Worm (Caenorhabditis elegans) whole organism, young adult: ENCODE data around the gene srx-129.
A peak's percentile ranks its signal among the peaks of the same experiment; 100 is the strongest.

Source experiments
- B0261.1 ChIP-seq: sonication (generic microtip); optimal IDR thresholded peaks from 2 replicates; lab custom pipeline; 2016; ENCODE audit warnings: mild to moderate bottlenecking, missing genetic modification characterization, moderate library complexity, missing compliant biosample characterization
- B0336.3 ChIP-seq: fragments of 200-800 bp; sonication (Bioruptor generic); IDR thresholded peaks from 2 replicates; pipeline ENCODE4 v1.3.6; 2022; ENCODE audit warnings: missing genetic modification characterization, missing compliant biosample characterization
- D2030.7 ChIP-seq: fragments of 200-800 bp; sonication (Bioruptor generic); IDR thresholded peaks from 2 replicates; pipeline ENCODE4 v1.3.6; 2022; ENCODE audit warnings: missing genetic modification reagents, missing genetic modification characterization, missing compliant biosample characterization
- F10E7.11 ChIP-seq: sonication (generic microtip); optimal IDR thresholded peaks from 2 replicates; lab custom pipeline; 2017; ENCODE audit warnings: mild to moderate bottlenecking, missing genetic modification characterization, moderate library complexity, missing compliant biosample characterization
- F52B5.7 ChIP-seq: sonication (generic microtip); optimal IDR thresholded peaks from 2 replicates; lab custom pipeline; 2016; ENCODE audit warnings: mild to moderate bottlenecking, missing genetic modification characterization, missing compliant biosample characterization
- Y53F4B.3 ChIP-seq: fragments of 200-800 bp; sonication (Bioruptor generic); IDR thresholded peaks from 2 replicates; pipeline ENCODE4 v1.3.6; 2022; ENCODE audit warnings: missing genetic modification reagents, missing genetic modification characterization, missing compliant biosample characterization
- Y67H2A.10 ChIP-seq: fragments of 200-800 bp; sonication (Bioruptor generic); conservative IDR thresholded peaks from 2 replicates; pipeline ENCODE4 v1.3.6; 2022; ENCODE audit warnings: missing genetic modification reagents, missing genetic modification characterization, missing compliant biosample characterization
- Y79H2A.3 ChIP-seq: fragments of 200-800 bp; sonication (Bioruptor generic); conservative IDR thresholded peaks from 2 replicates; pipeline ENCODE4 v1.3.6; 2022; ENCODE audit warnings: missing genetic modification reagents, missing genetic modification characterization, missing compliant biosample characterization
- Y95B8A.8 ChIP-seq: fragments of 200-800 bp; sonication (Bioruptor generic); IDR thresholded peaks from 2 replicates; pipeline ENCODE4 v1.3.6; 2022; ENCODE audit warnings: missing genetic modification reagents, missing genetic modification characterization, missing compliant biosample characterization
- akir-1 ChIP-seq: fragments of 200-800 bp; sonication (Bioruptor generic); optimal IDR thresholded peaks from 2 replicates; lab custom pipeline; 2018; ENCODE audit warnings: mild to moderate bottlenecking, missing genetic modification characterization, moderate library complexity, missing compliant biosample characterization
- ama-1 ChIP-seq, 3 experiments: fragments of 150-350 bp in 1 of 3; sonication (generic microtip) in 2 of 3; optimal IDR thresholded peaks; 2 replicates each; lab custom pipeline; 2014 to 2018; ENCODE audit warnings: missing biosample characterization in 2 of 3, missing genetic modification characterization in 2 of 3, missing genetic modification reagents in 2 of 3
- attf-6 ChIP-seq: fragments of 200-800 bp; sonication (Bioruptor generic); IDR thresholded peaks from 2 replicates; pipeline ENCODE4 v1.3.6; 2022; ENCODE audit warnings: missing genetic modification reagents, missing genetic modification characterization, missing compliant biosample characterization
- bed-2 ChIP-seq: fragments of 200-800 bp; sonication (Bioruptor generic); IDR thresholded peaks from 2 replicates; pipeline ENCODE4 v1.3.6; 2022; ENCODE audit warnings: missing genetic modification reagents, missing genetic modification characterization, missing compliant biosample characterization
- ccch-3 ChIP-seq: fragments of 200-800 bp; sonication (Bioruptor generic); optimal IDR thresholded peaks from 2 replicates; lab custom pipeline; 2018; ENCODE audit warnings: mild to moderate bottlenecking, missing genetic modification characterization, missing compliant biosample characterization
- ceh-27 ChIP-seq: fragments of 200-800 bp; sonication (Bioruptor generic); optimal IDR thresholded peaks from 2 replicates; lab custom pipeline; 2018; ENCODE audit warnings: mild to moderate bottlenecking, missing genetic modification characterization, moderate library complexity, missing compliant biosample characterization
- ceh-40 ChIP-seq: fragments of 200-800 bp; sonication (Bioruptor generic); IDR thresholded peaks from 2 replicates; pipeline ENCODE4 v1.3.6; 2022; ENCODE audit warnings: missing genetic modification characterization, missing compliant biosample characterization
- ceh-91 ChIP-seq: fragments of 200-800 bp; sonication (Bioruptor generic); IDR thresholded peaks from 2 replicates; pipeline ENCODE4 v1.3.6; 2022; ENCODE audit warnings: missing genetic modification reagents, missing genetic modification characterization, missing compliant biosample characterization
- chd-7 ChIP-seq: sonication (generic microtip); optimal IDR thresholded peaks from 2 replicates; lab custom pipeline; 2016; ENCODE audit warnings: mild to moderate bottlenecking, missing genetic modification characterization, moderate library complexity, missing compliant biosample characterization
- egrh-3 ChIP-seq: fragments of 200-800 bp; sonication (Bioruptor generic); IDR thresholded peaks from 2 replicates; pipeline ENCODE4 v1.3.6; 2022; ENCODE audit warnings: missing genetic modification reagents, missing genetic modification characterization, missing compliant biosample characterization
- ekl-4 ChIP-seq: fragments of 200-800 bp; sonication (Bioruptor generic); IDR thresholded peaks from 2 replicates; pipeline ENCODE4 v1.3.6; 2022; ENCODE audit warnings: missing genetic modification reagents, missing genetic modification characterization, missing compliant biosample characterization
- hsf-1 ChIP-seq: fragments of 200-800 bp; sonication (Bioruptor generic); IDR thresholded peaks from 2 replicates; pipeline ENCODE4 v1.3.6; 2022; ENCODE audit warnings: missing genetic modification reagents, missing genetic modification characterization, missing compliant biosample characterization
- lin-26 ChIP-seq: fragments of 200-800 bp; sonication (Bioruptor generic); IDR thresholded peaks from 2 replicates; pipeline ENCODE4 v1.3.6; 2022; ENCODE audit warnings: missing genetic modification reagents, missing genetic modification characterization, missing compliant biosample characterization
- lin-54 ChIP-seq: fragments of 200-800 bp; sonication (Bioruptor generic); optimal IDR thresholded peaks from 2 replicates; lab custom pipeline; 2018; ENCODE audit warnings: mild to moderate bottlenecking, missing genetic modification characterization, missing compliant biosample characterization
- lsl-1 ChIP-seq: fragments of 200-800 bp; sonication (Bioruptor generic); optimal IDR thresholded peaks from 2 replicates; lab custom pipeline; 2018; ENCODE audit warnings: mild to moderate bottlenecking, missing genetic modification characterization, moderate library complexity, missing compliant biosample characterization
- mcd-1 ChIP-seq: fragments of 200-800 bp; sonication (Bioruptor generic); IDR thresholded peaks from 2 replicates; pipeline ENCODE4 v1.3.6; 2022; ENCODE audit warnings: missing genetic modification reagents, missing genetic modification characterization, missing compliant biosample characterization
- nhr-179 ChIP-seq: sonication (generic microtip); optimal IDR thresholded peaks from 2 replicates; lab custom pipeline; 2016; ENCODE audit warnings: mild to moderate bottlenecking, missing genetic modification characterization, missing compliant biosample characterization
- nhr-27 ChIP-seq: fragments of 200-800 bp; sonication (Bioruptor generic); optimal IDR thresholded peaks from 2 replicates; lab custom pipeline; 2018; ENCODE audit warnings: mild to moderate bottlenecking, missing genetic modification characterization, moderate library complexity, missing compliant biosample characterization
- nhr-80 ChIP-seq: sonication (generic microtip); optimal IDR thresholded peaks from 2 replicates; lab custom pipeline; 2016; ENCODE audit warnings: missing genetic modification characterization, missing compliant biosample characterization
- pbrm-1 ChIP-seq: fragments of 200-800 bp; sonication (Bioruptor generic); IDR thresholded peaks from 2 replicates; pipeline ENCODE4 v1.3.6; 2022; ENCODE audit warnings: missing genetic modification reagents, missing genetic modification characterization, missing compliant biosample characterization
- repo-1 ChIP-seq: sonication (generic microtip); optimal IDR thresholded peaks from 2 replicates; lab custom pipeline; 2017; ENCODE audit warnings: mild to moderate bottlenecking, missing genetic modification characterization, missing compliant biosample characterization
- snpc-1.1 ChIP-seq: sonication (generic microtip); optimal IDR thresholded peaks from 2 replicates; lab custom pipeline; 2017; ENCODE audit warnings: missing genetic modification characterization, mild to moderate bottlenecking, missing compliant biosample characterization, antibody characterized with exemption, moderate library complexity, missing genotype, missing genetic modification reagents; ENCODE audit not compliant: insufficient read depth
- snpc-1.3 ChIP-seq: sonication (generic microtip); optimal IDR thresholded peaks from 2 replicates; lab custom pipeline; 2017; ENCODE audit warnings: missing genetic modification characterization, mild to moderate bottlenecking, missing compliant biosample characterization, antibody characterized with exemption, moderate library complexity, missing genotype, missing genetic modification reagents; ENCODE audit not compliant: insufficient read depth
- snpc-3.4 ChIP-seq: sonication (generic microtip); optimal IDR thresholded peaks from 2 replicates; lab custom pipeline; 2017; ENCODE audit warnings: missing genetic modification characterization, mild to moderate bottlenecking, missing compliant biosample characterization, antibody characterized with exemption, moderate library complexity, missing genotype, missing genetic modification reagents
- tbp1 ChIP-seq: fragments of 200-800 bp; sonication (Bioruptor generic); optimal IDR thresholded peaks from 2 replicates; lab custom pipeline; 2018; ENCODE audit warnings: mild to moderate bottlenecking, missing genetic modification characterization, missing compliant biosample characterization
- unc-130 ChIP-seq: sonication (generic microtip); optimal IDR thresholded peaks from 2 replicates; lab custom pipeline; 2016; ENCODE audit warnings: missing genetic modification reagents, missing genetic modification characterization, missing compliant biosample characterization
- zfh-2 ChIP-seq: fragments of 200-800 bp; sonication (Bioruptor generic); conservative IDR thresholded peaks from 2 replicates; pipeline ENCODE4 v1.3.6; 2022; ENCODE audit warnings: missing genetic modification reagents, missing genetic modification characterization, missing compliant biosample characterization
- ztf-26 ChIP-seq: sonication (generic microtip); optimal IDR thresholded peaks from 2 replicates; lab custom pipeline; 2017; ENCODE audit warnings: missing genetic modification characterization, missing compliant biosample characterization

Gene srx-129

ce11 chrV:13873323-13873722 lies 39.3 kb downstream of the srx-129 start:
- TF ChIP-seq hsf-1 (GFP tag; lab: Robert Waterston, UW) = no peak
- no peak for TF ChIP-seq Y67H2A.10 (GFP tag; lab: Robert Waterston, UW)
- TF ChIP-seq repo-1 (tag; lab: Kevin White, UChicago) = no peak
- no peak for TF ChIP-seq snpc-3.4 (tag; lab: Kevin White, UChicago)
- TF ChIP-seq bed-2 (GFP tag; lab: Robert Waterston, UW) = no peak
- TF ChIP-seq tbp1 (GFP tag; lab: Kevin White, UChicago) = no peak
- no peak for TF ChIP-seq F52B5.7 (tag; lab: Kevin White, UChicago)
- no peak for TF ChIP-seq attf-6 (GFP tag; lab: Robert Waterston, UW)
- TF ChIP-seq B0336.3 (GFP tag; lab: Robert Waterston, UW) = no peak
- no peak for TF ChIP-seq zfh-2 (GFP tag; lab: Robert Waterston, UW)
- no peak for TF ChIP-seq ztf-26 (tag; lab: Kevin White, UChicago)
- TF ChIP-seq lsl-1 = no peak
- TF ChIP-seq ceh-40 (GFP tag; lab: Robert Waterston, UW) = no peak
- no peak for TF ChIP-seq ama-1 (optimal IDR thresholded peaks at IDR 0.05; lab: Kevin White, UChicago)
- TF ChIP-seq ama-1 (GFP tag; optimal IDR thresholded peaks at IDR 0.05; lab: Kevin White, UChicago) = no peak
- no peak for TF ChIP-seq Y53F4B.3 (GFP tag; lab: Robert Waterston, UW)
- no peak for TF ChIP-seq akir-1 (GFP tag; lab: Kevin White, UChicago)
- TF ChIP-seq mcd-1 (GFP tag; lab: Robert Waterston, UW) = no peak
- no peak for TF ChIP-seq B0261.1 (tag; lab: Kevin White, UChicago)
- TF ChIP-seq snpc-1.3 = no peak
- no peak for TF ChIP-seq D2030.7 (GFP tag; lab: Robert Waterston, UW)

- TF ChIP-seq Y79H2A.3 (GFP tag; lab: Robert Waterston, UW) (no peak), ccch-3 (GFP tag; lab: Kevin White, UChicago) (no peak), nhr-27 (tag; lab: Kevin White, UChicago) (no peak), lin-54 (GFP tag; lab: Kevin White, UChicago) (no peak), Y95B8A.8 (GFP tag; lab: Robert Waterston, UW) (no peak), tbp1 (GFP tag; lab: Kevin White, UChicago) (no peak), nhr-179 (tag; lab: Kevin White, UChicago) (no peak), repo-1 (tag; lab: Kevin White, UChicago) (no peak), F10E7.11 (tag; lab: Kevin White, UChicago) (no peak), B0261.1 (tag; lab: Kevin White, UChicago) (no peak), chd-7 (tag; lab: Kevin White, UChicago) (no peak), ceh-27 (GFP tag; lab: Kevin White, UChicago) (no peak), ekl-4 (GFP tag; lab: Robert Waterston, UW) (no peak), egrh-3 (no peak)
Observed at ce11 chrV:13876529-13876928, 42.5 kb downstream of the srx-129 start, which contains the start of gene T22G5.1. T22G5.1 (plus strand) TSS chrV:13876829.

ce11 chrV:13878226-13878625 lies 44.2 kb downstream of the srx-129 start:
- peak; percentile 85 for TF ChIP-seq nhr-80 (tag; lab: Kevin White, UChicago)
- no peak for TF ChIP-seq lin-26 (GFP tag; lab: Robert Waterston, UW)
- TF ChIP-seq unc-130 (GFP tag; lab: Kevin White, UChicago) = no peak
- no peak for TF ChIP-seq pbrm-1 (GFP tag; lab: Robert Waterston, UW)
- TF ChIP-seq snpc-1.1 (tag; lab: Kevin White, UChicago) = no peak
- TF ChIP-seq ceh-91 = no peak
